Worm (Caenorhabditis elegans) whole organism, L4/young adult: ENCODE measurements around the gene ceh-99.

Experiments
- W03F9.2 ChIP-seq: fragments of 150-350 bp; optimal IDR thresholded peaks from 2 replicates; lab custom pipeline; 2014; ENCODE audit warnings: missing biosample characterization, missing genetic modification characterization
- dao-5 ChIP-seq: sonication (generic microtip); optimal IDR thresholded peaks from 2 replicates; lab custom pipeline; 2016; ENCODE audit warnings: missing genotype, missing genetic modification characterization, moderate library complexity, missing compliant biosample characterization

DNA sequence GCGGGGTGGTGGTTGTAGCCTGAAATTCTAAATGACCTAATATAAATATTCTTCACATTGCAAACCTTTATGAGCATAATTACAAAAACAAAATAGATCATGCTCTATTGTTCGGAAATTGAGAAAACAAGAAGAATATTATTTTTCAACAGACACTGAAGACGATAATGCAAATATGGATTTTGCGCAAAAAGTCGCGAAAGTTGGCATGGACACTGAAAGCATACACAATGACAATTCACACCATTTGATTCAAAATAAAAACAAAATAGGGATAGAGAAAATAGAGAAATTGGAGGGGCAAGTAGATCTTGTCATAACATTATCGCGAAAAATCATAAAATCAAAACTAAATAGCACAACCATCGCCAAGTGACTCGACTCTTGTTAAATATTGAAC is 53.0 kb downstream of the ceh-99 start, which contains the start of gene Y38E10A.35:
- no peak for TF ChIP-seq W03F9.2 (tag; lab: Kevin White, UChicago)
- TF ChIP-seq dao-5 (tag; lab: Kevin White, UChicago), result no peak
